Worm (Caenorhabditis elegans) whole organism, early embryonic: ENCODE measurements around the gene Y71H2AL.2.

Experiments
- B0310.2 ChIP-seq: sonication (generic microtip); optimal IDR thresholded peaks from 2 replicates; lab custom pipeline; 2016; ENCODE audit warnings: mild to moderate bottlenecking, missing genetic modification characterization, missing compliant biosample characterization
- F13C5.2 ChIP-seq: sonication (generic microtip); optimal IDR thresholded peaks from 2 replicates; lab custom pipeline; 2017; ENCODE audit warnings: mild to moderate bottlenecking, missing genetic modification characterization, inconsistent platforms, missing compliant biosample characterization
- aly-1 ChIP-seq: sonication (generic microtip); optimal IDR thresholded peaks from 2 replicates; lab custom pipeline; 2016; ENCODE audit warnings: missing genetic modification characterization, missing compliant biosample characterization
- ama-1 ChIP-seq: fragments of 150-350 bp; optimal IDR thresholded peaks from 2 replicates; lab custom pipeline; 2014
- ceh-13 ChIP-seq: fragments of 200-800 bp; sonication (Bioruptor generic); optimal IDR thresholded peaks from 2 replicates; lab custom pipeline; 2018; ENCODE audit warnings: mild to moderate bottlenecking, missing genetic modification characterization, missing compliant biosample characterization
- ceh-36 ChIP-seq: sonication (generic microtip); optimal IDR thresholded peaks from 2 replicates; lab custom pipeline; 2016; ENCODE audit warnings: missing genetic modification characterization, inconsistent platforms, missing compliant biosample characterization
- ets-7 ChIP-seq: sonication (generic microtip); optimal IDR thresholded peaks from 2 replicates; lab custom pipeline; 2016; ENCODE audit warnings: missing genotype, missing genetic modification characterization, missing compliant biosample characterization
- flt-1 ChIP-seq: fragments of 200-800 bp; sonication (Bioruptor generic); IDR thresholded peaks from 2 replicates; pipeline ENCODE4 v1.3.6; 2022; ENCODE audit warnings: missing genetic modification characterization, missing compliant biosample characterization
- hmbx-1 ChIP-seq: sonication (generic microtip); optimal IDR thresholded peaks from 2 replicates; lab custom pipeline; 2016; ENCODE audit warnings: mild to moderate bottlenecking, missing genetic modification characterization, missing compliant biosample characterization
- hmg-4 ChIP-seq: fragments of 200-800 bp; sonication (Bioruptor generic); optimal IDR thresholded peaks from 2 replicates; lab custom pipeline; 2018; ENCODE audit warnings: mild to moderate bottlenecking, missing genetic modification characterization, missing compliant biosample characterization
- hnd-1 ChIP-seq: sonication (generic microtip); optimal IDR thresholded peaks from 2 replicates; lab custom pipeline; 2016; ENCODE audit warnings: missing genetic modification characterization, missing compliant biosample characterization
- pes-1 ChIP-seq: fragments of 200-800 bp; sonication (Bioruptor generic); IDR thresholded peaks from 2 replicates; pipeline ENCODE4 v1.3.6; 2022; ENCODE audit warnings: missing genetic modification reagents, missing genetic modification characterization, missing compliant biosample characterization
- scrt-1 ChIP-seq: fragments of 200-800 bp; sonication (Bioruptor generic); IDR thresholded peaks from 2 replicates; pipeline ENCODE4 v1.3.6; 2022; ENCODE audit warnings: missing genetic modification characterization, missing compliant biosample characterization
- sea-1 ChIP-seq: fragments of 200-800 bp; sonication (Bioruptor generic); conservative IDR thresholded peaks from 2 replicates; pipeline ENCODE4 v1.3.6; 2022; ENCODE audit warnings: missing genetic modification characterization, missing compliant biosample characterization
- tbx-11 ChIP-seq: fragments of 200-800 bp; sonication (Bioruptor generic); IDR thresholded peaks from 2 replicates; pipeline ENCODE4 v1.3.6; 2022; ENCODE audit warnings: missing genetic modification characterization, missing compliant biosample characterization
- tbx-37 ChIP-seq: fragments of 200-800 bp; sonication (Bioruptor generic); conservative IDR thresholded peaks from 2 replicates; pipeline ENCODE4 v1.3.6; 2022; ENCODE audit warnings: missing genetic modification reagents, missing genetic modification characterization, missing compliant biosample characterization
- tra-4 ChIP-seq: sonication (generic microtip); optimal IDR thresholded peaks from 2 replicates; lab custom pipeline; 2017; ENCODE audit warnings: missing genetic modification characterization, missing compliant biosample characterization

Gene Y71H2AL.2

DNA sequence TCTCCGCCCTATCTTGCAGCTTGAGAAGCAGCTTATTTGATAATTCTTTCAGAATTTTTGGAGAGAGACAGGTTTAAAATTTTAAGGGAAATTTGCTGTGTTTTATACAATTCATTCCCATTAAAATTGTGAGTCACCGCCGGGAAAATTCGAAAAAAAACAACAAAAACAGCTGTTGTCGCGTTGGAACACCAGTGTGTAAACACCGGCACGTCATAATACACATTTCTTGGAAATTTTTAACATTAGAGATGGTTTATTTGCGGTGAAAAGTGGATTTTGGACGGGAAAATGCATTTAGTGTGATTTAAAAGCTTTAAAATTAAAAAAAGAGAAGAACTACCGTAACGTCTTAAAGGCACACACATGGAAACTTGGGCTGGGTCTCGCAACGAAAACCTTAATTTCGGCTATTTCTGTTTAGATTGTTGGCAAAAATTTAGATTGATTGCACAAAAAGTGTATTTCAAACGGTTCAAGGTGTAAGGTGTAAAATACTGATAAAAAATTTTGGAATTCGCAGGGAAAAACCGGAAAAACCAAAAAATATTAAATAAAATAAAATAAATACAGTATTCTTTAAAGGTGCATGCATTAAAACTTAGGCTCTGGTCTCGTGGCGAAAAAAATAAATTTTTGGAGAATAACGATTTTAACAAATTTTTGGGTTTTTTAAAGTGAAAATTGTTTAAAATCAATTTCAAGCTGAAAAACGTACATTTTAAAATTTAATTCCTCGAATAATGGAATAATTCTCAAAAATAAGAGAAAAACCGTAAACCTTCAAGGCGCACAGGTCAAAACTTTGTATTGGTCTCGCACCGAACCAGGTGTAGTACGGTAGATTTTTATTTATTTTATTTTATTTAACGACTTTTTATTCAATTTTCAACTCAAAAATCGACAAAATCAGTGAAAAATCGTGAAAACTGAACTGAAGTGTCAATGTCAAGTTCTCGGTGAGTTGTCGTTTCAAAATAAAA, 39.3 kb downstream of the Y71H2AL.2 start, which contains the start of gene cosa-1:
Gene cosa-1 (plus strand): TSS at position 896 of the 983 bp plus-strand sequence.
- no peak for TF ChIP-seq pes-1
- no peak for TF ChIP-seq sea-1
- TF ChIP-seq scrt-1 (GFP tag; lab: Robert Waterston, UW): no peak
- no peak for TF ChIP-seq aly-1
- no peak for TF ChIP-seq tbx-37 (GFP tag; lab: Robert Waterston, UW)
- no peak for TF ChIP-seq hmg-4 (GFP tag; lab: Kevin White, UChicago)
- TF ChIP-seq hmbx-1 (tag; lab: Kevin White, UChicago): no peak
- no peak for TF ChIP-seq hnd-1 (tag; lab: Kevin White, UChicago)
- TF ChIP-seq F13C5.2: no peak
- no peak for TF ChIP-seq ets-7 (tag; lab: Kevin White, UChicago)
- no peak for TF ChIP-seq B0310.2
- TF ChIP-seq ama-1: no peak
- no peak for TF ChIP-seq ceh-36 (tag; lab: Kevin White, UChicago)
- TF ChIP-seq tra-4: no peak
- TF ChIP-seq tbx-11 (GFP tag; lab: Robert Waterston, UW): no peak
- no peak for TF ChIP-seq ceh-13 (GFP tag; lab: Kevin White, UChicago)
- TF ChIP-seq flt-1 (GFP tag; lab: Robert Waterston, UW): no peak

- TF ChIP-seq hmbx-1 (tag; lab: Kevin White, UChicago) (no peak), tra-4 (no peak), tbx-37 (GFP tag; lab: Robert Waterston, UW) (no peak), flt-1 (GFP tag; lab: Robert Waterston, UW) (no peak), sea-1 (no peak), ceh-36 (tag; lab: Kevin White, UChicago) (no peak)
Measured at ce11 chrIII:2733606-2734183, 47.5 kb downstream of the Y71H2AL.2 start, which contains the start of gene Y71H2AM.12. Gene Y71H2AM.12, minus strand, starts transcription at chrIII:2734091.
